Worm (Caenorhabditis elegans) whole organism, L3 larva: Measurements from ENCODE around the gene Y61A9LA.1.

Source experiments
- ZK546.5 ChIP-seq: sonication (generic microtip); optimal IDR thresholded peaks from 2 replicates; lab custom pipeline; 2017; ENCODE audit warnings: missing biosample characterization, missing genetic modification characterization
- aly-2 ChIP-seq: fragments of 150-350 bp; optimal IDR thresholded peaks from 2 replicates; lab custom pipeline; 2014; ENCODE audit warnings: missing biosample characterization, missing genetic modification characterization
- ama-1 ChIP-seq: fragments of 150-350 bp; optimal IDR thresholded peaks from 2 replicates; lab custom pipeline; 2018
- ceh-16 ChIP-seq: sonication (generic microtip); optimal IDR thresholded peaks from 2 replicates; lab custom pipeline; 2017; ENCODE audit warnings: missing biosample characterization, missing genetic modification characterization
- ceh-28 ChIP-seq: fragments of 150-350 bp; optimal IDR thresholded peaks from 2 replicates; lab custom pipeline; 2014; ENCODE audit warnings: missing biosample characterization, missing genetic modification reagents, missing genetic modification characterization
- ceh-82 ChIP-seq: fragments of 150-350 bp; optimal IDR thresholded peaks from 2 replicates; lab custom pipeline; 2014; ENCODE audit warnings: missing biosample characterization, missing genetic modification characterization
- ceh-9 ChIP-seq: sonication (generic microtip); optimal IDR thresholded peaks from 2 replicates; lab custom pipeline; 2018; ENCODE audit warnings: missing biosample characterization, missing genetic modification characterization
- egl-27 ChIP-seq: sonication (generic microtip); optimal IDR thresholded peaks from 4 replicates; lab custom pipeline; 2017; ENCODE audit warnings: missing biosample characterization, missing genetic modification reagents, missing genetic modification characterization
- egl-5 ChIP-seq: fragments of 150-350 bp; optimal IDR thresholded peaks from 2 replicates; lab custom pipeline; 2017; ENCODE audit warnings: missing biosample characterization, missing genetic modification reagents, missing genetic modification characterization, inconsistent platforms
- elt-1 ChIP-seq: fragments of 150-350 bp; optimal IDR thresholded peaks from 2 replicates; lab custom pipeline; 2014; ENCODE audit warnings: missing biosample characterization, missing genetic modification characterization
- elt-2 ChIP-seq: sonication (generic microtip); optimal IDR thresholded peaks from 2 replicates; lab custom pipeline; 2016; ENCODE audit warnings: missing genetic modification reagents, mild to moderate bottlenecking, missing genetic modification characterization, missing compliant biosample characterization
- elt-3 ChIP-seq, 3 experiments: fragments of 150-350 bp in 1 of 3; sonication (generic microtip) in 2 of 3; optimal IDR thresholded peaks; 2 replicates in 2 of 3; 4 replicates in 1 of 3; lab custom pipeline; 2014 to 2017; ENCODE audit warnings: missing biosample characterization in 3 of 3, missing genetic modification characterization in 3 of 3
- eor-1 ChIP-seq, 2 experiments: fragments of 150-350 bp; optimal IDR thresholded peaks; 2 replicates each; lab custom pipeline; 2014 to 2018; ENCODE audit warnings: missing biosample characterization in 2 of 2, missing genetic modification characterization in 2 of 2
- fkh-10 ChIP-seq: sonication (generic microtip); optimal IDR thresholded peaks from 2 replicates; lab custom pipeline; 2017; ENCODE audit warnings: missing biosample characterization, missing genetic modification reagents, missing genetic modification characterization
- fkh-2 ChIP-seq: fragments of 150-350 bp; optimal IDR thresholded peaks from 2 replicates; lab custom pipeline; 2014; ENCODE audit warnings: missing biosample characterization, missing genetic modification reagents, missing genetic modification characterization
- fos-1 ChIP-seq: fragments of 150-350 bp; optimal IDR thresholded peaks from 2 replicates; lab custom pipeline; 2014; ENCODE audit warnings: missing biosample characterization, missing genetic modification characterization
- jun-1 ChIP-seq: fragments of 150-350 bp; optimal IDR thresholded peaks from 2 replicates; lab custom pipeline; 2014; ENCODE audit warnings: missing biosample characterization, missing genetic modification reagents, missing genetic modification characterization
- lin-15B ChIP-seq: fragments of 150-350 bp; optimal IDR thresholded peaks from 2 replicates; lab custom pipeline; 2014; ENCODE audit warnings: missing biosample characterization, missing genetic modification characterization
- lin-39 ChIP-seq: fragments of 150-350 bp; optimal IDR thresholded peaks from 2 replicates; lab custom pipeline; 2018; ENCODE audit warnings: missing biosample characterization, missing genetic modification reagents, missing genetic modification characterization
- mdl-1 ChIP-seq: fragments of 150-350 bp; optimal IDR thresholded peaks from 2 replicates; lab custom pipeline; 2014; ENCODE audit warnings: missing biosample characterization, missing genetic modification characterization
- mml-1 ChIP-seq: fragments of 150-350 bp; sonication (generic microtip); optimal IDR thresholded peaks from 3 replicates; lab custom pipeline; 2014; ENCODE audit warnings: missing biosample characterization, missing genetic modification characterization
- nfya-1 ChIP-seq: sonication (generic microtip); optimal IDR thresholded peaks from 2 replicates; lab custom pipeline; 2017; ENCODE audit warnings: missing genetic modification characterization, mild to moderate bottlenecking, missing compliant biosample characterization, antibody characterized with exemption, moderate library complexity; ENCODE audit not compliant: insufficient read depth
- nhr-11 ChIP-seq: fragments of 150-350 bp; optimal IDR thresholded peaks from 2 replicates; lab custom pipeline; 2014; ENCODE audit warnings: missing biosample characterization, missing genetic modification characterization
- nhr-12 ChIP-seq: fragments of 150-350 bp; optimal IDR thresholded peaks from 2 replicates; lab custom pipeline; 2014; ENCODE audit warnings: missing biosample characterization, missing genetic modification characterization
- nhr-23 ChIP-seq: fragments of 150-350 bp; optimal IDR thresholded peaks from 2 replicates; lab custom pipeline; 2014; ENCODE audit warnings: missing biosample characterization, missing genetic modification reagents, missing genetic modification characterization
- nhr-237 ChIP-seq: fragments of 150-350 bp; optimal IDR thresholded peaks from 2 replicates; lab custom pipeline; 2014; ENCODE audit warnings: missing biosample characterization, missing genetic modification characterization
- nhr-43 ChIP-seq: sonication (generic microtip); optimal IDR thresholded peaks from 2 replicates; lab custom pipeline; 2016; ENCODE audit warnings: mild to moderate bottlenecking, missing genetic modification characterization, missing compliant biosample characterization; ENCODE audit not compliant: poor library complexity, severe bottlenecking
- nhr-67 ChIP-seq: fragments of 150-350 bp; optimal IDR thresholded peaks from 2 replicates; lab custom pipeline; 2014; ENCODE audit warnings: missing biosample characterization, missing genetic modification characterization
- nhr-77 ChIP-seq: fragments of 150-350 bp; optimal IDR thresholded peaks from 2 replicates; lab custom pipeline; 2014; ENCODE audit warnings: missing biosample characterization, missing genetic modification characterization
- sea-2 ChIP-seq: fragments of 150-350 bp; sonication (generic microtip); optimal IDR thresholded peaks from 4 replicates; lab custom pipeline; 2014; ENCODE audit warnings: missing biosample characterization, missing genetic modification reagents, missing genetic modification characterization
- skn-1 ChIP-seq: fragments of 150-350 bp; optimal IDR thresholded peaks from 2 replicates; lab custom pipeline; 2014; ENCODE audit warnings: missing biosample characterization, missing genetic modification characterization
- snpc-4 ChIP-seq: fragments of 150-350 bp; optimal IDR thresholded peaks from 2 replicates; lab custom pipeline; 2014; ENCODE audit warnings: missing biosample characterization, missing genetic modification characterization
- tbx-2 ChIP-seq: sonication (generic microtip); optimal IDR thresholded peaks from 2 replicates; lab custom pipeline; 2016; ENCODE audit warnings: mild to moderate bottlenecking, missing genetic modification characterization, missing compliant biosample characterization
- unc-39 ChIP-seq: sonication (generic microtip); optimal IDR thresholded peaks from 4 replicates; lab custom pipeline; 2017; ENCODE audit warnings: missing biosample characterization, missing genetic modification characterization
- unc-62 ChIP-seq: fragments of 150-350 bp; sonication (generic microtip); optimal IDR thresholded peaks from 4 replicates; lab custom pipeline; 2014; ENCODE audit warnings: missing biosample characterization, missing genetic modification reagents, missing genetic modification characterization
- zag-1 ChIP-seq: fragments of 150-350 bp; optimal IDR thresholded peaks from 2 replicates; lab custom pipeline; 2014; ENCODE audit warnings: missing biosample characterization, missing genetic modification characterization

Gene Y61A9LA.1

ce11 chrV:4585009-4585408, at the start of gene Y61A9LA.1:
TSS of gene Y61A9LA.1 (plus strand) at chrV:4585309.
- TF ChIP-seq elt-3 (tag; optimal IDR thresholded peaks at IDR 0.05; lab: Kevin White, UChicago) (no peak), nfya-1 (no peak), ceh-9 (tag; lab: Kevin White, UChicago) (no peak), fkh-10 (GFP tag; lab: Kevin White, UChicago) (no peak), egl-27 (tag; lab: Kevin White, UChicago) (no peak), nhr-43 (tag; lab: Kevin White, UChicago) (no peak), mml-1 (no peak), fos-1 (tag; lab: Kevin White, UChicago) (no peak), nhr-237 (tag; lab: Kevin White, UChicago) (no peak), elt-2 (tag; lab: Kevin White, UChicago) (no peak)

DNA sequence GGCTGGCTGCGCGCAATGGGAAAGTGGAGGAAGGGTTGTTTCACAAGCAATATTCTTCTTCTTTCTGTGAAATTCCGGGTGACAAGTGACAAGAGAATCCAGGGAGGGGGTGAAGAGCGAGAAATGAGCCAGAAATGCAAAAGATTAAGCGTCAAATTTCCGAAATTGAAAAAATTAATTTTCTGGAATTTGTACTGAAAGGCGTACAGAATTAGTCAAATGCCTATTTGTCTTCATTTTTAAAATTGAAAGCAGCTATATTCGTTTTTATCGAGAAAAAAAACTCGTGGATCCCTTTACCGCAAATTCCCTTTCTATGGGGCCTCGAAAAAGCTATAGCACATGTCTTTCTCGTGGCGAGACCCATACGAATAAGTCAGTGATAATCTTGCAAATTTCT, 49.4 kb upstream of the Y61A9LA.1 start:
- TF ChIP-seq egl-5 (no peak), unc-62 (no peak), ceh-28 (tag; lab: Kevin White, UChicago) (no peak), ama-1 (lab: Kevin White, UChicago) (no peak), elt-2 (tag; lab: Kevin White, UChicago) (no peak), nhr-67 (tag; lab: Kevin White, UChicago) (no peak), jun-1 (tag; lab: Kevin White, UChicago) (no peak), nhr-12 (tag; lab: Kevin White, UChicago) (no peak), lin-39 (tag; lab: Kevin White, UChicago) (no peak), snpc-4 (tag; lab: Kevin White, UChicago) (no peak), elt-3 (tag; optimal IDR thresholded peaks at IDR 0.05; lab: Kevin White, UChicago) (no peak)

- no peak for TF ChIP-seq nhr-43 (tag; lab: Kevin White, UChicago)
- no peak for TF ChIP-seq elt-1 (tag; lab: Kevin White, UChicago)
- TF ChIP-seq fkh-10 (GFP tag; lab: Kevin White, UChicago): no peak
- TF ChIP-seq nfya-1: peak; percentile 99
- TF ChIP-seq elt-2 (tag; lab: Kevin White, UChicago): no peak
- no peak for TF ChIP-seq aly-2 (tag; lab: Kevin White, UChicago)
Observed at ce11 chrV:4539855-4540254, 45.3 kb upstream of the Y61A9LA.1 start.

DNA sequence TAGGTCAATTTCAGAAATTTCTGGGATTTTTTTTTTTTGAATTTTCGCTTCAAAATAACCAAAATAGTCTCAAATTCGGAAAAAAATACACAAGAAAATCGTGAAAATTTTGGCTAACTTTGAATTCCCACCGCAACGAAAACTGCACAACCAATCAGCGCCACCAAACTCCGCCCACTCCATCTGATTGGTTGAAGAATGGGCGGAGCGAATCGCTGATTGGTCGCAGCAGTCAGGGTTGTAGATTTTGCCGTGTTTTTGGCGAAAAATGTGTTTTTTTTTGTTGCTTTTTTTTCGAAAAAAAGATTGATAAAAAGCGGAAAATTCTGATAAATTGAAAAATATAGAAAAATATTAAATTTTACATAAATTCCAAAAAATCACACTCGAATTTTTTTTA, 38.3 kb upstream of the Y61A9LA.1 start:
- TF ChIP-seq unc-39 (tag; lab: Kevin White, UChicago) (no peak), nhr-67 (tag; lab: Kevin White, UChicago) (no peak), nfya-1 (peak; percentile 90), egl-5 (no peak), lin-15B (tag; lab: Kevin White, UChicago) (no peak), jun-1 (tag; lab: Kevin White, UChicago) (no peak), eor-1 (tag; optimal IDR thresholded peaks at IDR 0.05; lab: Kevin White, UChicago) (no peak), mdl-1 (tag; lab: Kevin White, UChicago) (no peak), ceh-16 (tag; lab: Kevin White, UChicago) (no peak)

DNA sequence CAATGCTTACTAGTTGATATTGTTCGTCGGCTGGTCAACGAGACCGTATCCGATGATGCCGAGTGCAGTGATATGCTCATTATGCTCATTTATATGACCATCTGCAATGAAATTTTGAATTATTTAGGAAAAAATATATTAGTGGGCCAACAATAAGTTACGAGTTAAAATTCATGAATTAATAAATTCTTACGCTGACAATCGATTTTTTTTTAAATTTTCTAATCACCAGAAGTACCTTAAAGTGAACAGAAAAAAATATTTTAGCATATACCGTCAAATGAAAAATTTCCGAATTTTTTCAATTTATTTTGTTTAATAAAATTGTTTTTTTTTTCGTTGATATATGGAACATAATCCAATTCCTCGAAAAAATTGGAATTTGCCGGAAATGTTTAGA, 35.9 kb upstream of the Y61A9LA.1 start, which contains the start of gene sos-1:
Gene sos-1, minus strand, starts transcription at position 101 of the 400 bp plus-strand sequence.
- no peak for TF ChIP-seq nhr-23 (tag; lab: Kevin White, UChicago)
- TF ChIP-seq elt-3 (tag; optimal IDR thresholded peaks at IDR 0.05; lab: Kevin White, UChicago): no peak
- no peak for TF ChIP-seq ZK546.5 (tag; lab: Kevin White, UChicago)
- no peak for TF ChIP-seq zag-1 (tag; lab: Kevin White, UChicago)
- no peak for TF ChIP-seq fkh-10 (GFP tag; lab: Kevin White, UChicago)
- TF ChIP-seq sea-2 (GFP tag; lab: Kevin White, UChicago): no peak
- no peak for TF ChIP-seq nhr-11 (tag; lab: Kevin White, UChicago)
- TF ChIP-seq skn-1 (tag; lab: Kevin White, UChicago): no peak
- TF ChIP-seq elt-2 (tag; lab: Kevin White, UChicago): no peak
- no peak for TF ChIP-seq nhr-77
- TF ChIP-seq tbx-2 (tag; lab: Kevin White, UChicago): no peak
- TF ChIP-seq fkh-2 (tag; lab: Kevin White, UChicago): no peak
- TF ChIP-seq ceh-82 (tag; lab: Kevin White, UChicago): no peak
- TF ChIP-seq jun-1 (tag; lab: Kevin White, UChicago): no peak
- no peak for TF ChIP-seq ceh-28 (tag; lab: Kevin White, UChicago)
- TF ChIP-seq lin-39 (tag; lab: Kevin White, UChicago): no peak
- TF ChIP-seq unc-62: no peak
